Fruit fly (Drosophila melanogaster): ENCODE data around the gene CG15022.

The CG15022 gene

DNA sequence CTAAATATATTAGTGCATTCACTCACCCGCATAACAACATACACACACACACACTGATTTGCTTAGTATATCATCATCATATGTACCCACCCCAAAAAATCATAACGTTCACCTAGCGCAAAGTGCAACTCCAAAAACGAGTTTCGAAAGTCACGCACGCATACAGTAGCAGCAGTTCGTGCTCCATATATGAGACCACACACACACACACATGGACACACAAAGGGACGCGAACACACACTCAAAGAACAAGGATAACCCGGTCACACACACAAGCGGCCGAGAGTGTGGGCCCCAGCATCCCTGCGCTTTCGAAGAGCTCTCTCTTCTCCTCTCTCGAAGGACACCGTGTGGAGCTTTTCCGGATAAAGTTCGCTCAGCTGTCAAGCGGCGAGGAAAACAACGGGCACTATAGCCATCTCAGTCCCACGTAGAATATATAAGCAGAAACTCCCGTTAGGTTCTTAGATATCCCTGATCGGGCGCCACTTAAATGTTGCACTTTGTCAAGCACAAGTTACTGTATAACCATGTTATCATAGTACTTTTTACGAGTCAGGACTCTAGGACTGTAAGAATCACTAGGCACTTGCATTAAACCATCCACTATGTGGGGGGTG, 28.9 kb downstream of the CG15022 start (continued):
- TF ChIP-seq CG3726 (GFP tag; IDR thresholded peaks at IDR 0.05) = 0 out of 3 replicates have a peak, but pooled peaks have one; percentile 29
- TF ChIP-seq Gug (GFP tag; IDR thresholded peaks at IDR 0.05) = no peak
- TF ChIP-seq chinmo (GFP tag; IDR thresholded peaks at IDR 0.05; ENCODE audit: partially characterized antibody) = 0 out of 4 replicates have a peak, but pooled peaks have one; percentile 12
- no peak for TF ChIP-seq Dad (GFP tag; optimal IDR thresholded peaks at IDR 0.05)
- TF ChIP-seq her (GFP tag; optimal IDR thresholded peaks at IDR 0.05) = no peak

DNA sequence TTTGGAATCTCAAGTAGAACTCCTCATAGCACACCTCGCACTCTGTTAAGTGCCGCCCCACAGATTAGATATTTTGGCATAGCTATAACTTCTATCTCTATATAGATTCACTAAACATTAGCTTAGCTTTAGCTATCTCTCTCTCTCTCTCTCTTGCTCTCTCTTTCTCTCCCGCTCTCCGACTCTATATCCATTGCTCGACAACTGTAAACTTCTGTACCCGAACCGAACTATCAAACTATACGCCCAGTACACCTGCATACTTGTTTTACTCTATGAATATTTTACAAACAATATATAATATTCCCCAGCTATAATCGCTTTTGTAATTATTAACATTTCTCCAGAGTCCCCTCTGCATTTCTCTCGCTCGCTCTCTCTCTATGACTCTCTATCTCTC, 29.8 kb downstream of the CG15022 start:
- TF ChIP-seq CG13894 (tag; optimal IDR thresholded peaks at IDR 0.05) (peak; percentile 68), zfh1 (GFP tag; IDR thresholded peaks at IDR 0.05) (no peak), luna (GFP tag; optimal IDR thresholded peaks at IDR 0.05) (no peak), Deaf1 (tag; optimal IDR thresholded peaks at IDR 0.05) (peak; percentile 6), Trl (optimal IDR thresholded peaks at IDR 0.05) (peak; percentile 55 to 66), Trl (GFP tag; optimal IDR thresholded peaks at IDR 0.05) (no peak)

DNA sequence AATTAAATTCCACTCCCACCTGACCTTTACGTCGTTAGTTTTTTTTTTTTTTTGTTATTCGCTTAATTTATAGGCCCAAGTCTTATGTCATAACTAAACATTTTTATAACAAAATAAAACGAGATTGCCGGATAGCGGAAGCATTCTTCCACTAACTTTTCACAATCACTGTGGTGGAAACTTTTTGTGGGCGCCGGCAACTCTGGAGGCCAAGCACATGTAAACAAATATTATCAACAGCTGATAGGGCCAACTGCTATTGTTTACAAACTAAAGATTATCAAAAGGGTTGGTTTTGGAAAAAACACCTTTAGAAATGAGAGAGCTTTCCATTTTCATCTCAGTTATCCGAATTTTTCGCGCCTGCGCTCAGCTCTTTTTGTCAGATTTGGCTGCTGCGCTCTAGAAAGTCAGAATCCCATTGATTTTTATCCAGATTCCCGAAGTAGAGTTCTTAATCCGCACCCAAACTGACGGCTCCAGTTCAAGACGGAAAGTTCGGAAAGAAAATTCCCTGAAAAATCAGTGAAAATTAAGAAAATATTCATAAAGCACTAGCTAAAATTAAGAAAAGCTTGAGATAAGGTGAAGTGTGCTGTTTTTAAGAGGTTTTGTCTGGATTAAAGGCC, 31.1 kb downstream of the CG15022 start, which contains the start of gene nAChRbeta1:
Gene nAChRbeta1 (plus strand): TSS at position 432 of the 629 bp plus-strand sequence.
- TF ChIP-seq mirr (GFP tag; optimal IDR thresholded peaks at IDR 0.05) = no peak
- TF ChIP-seq sr (GFP tag; IDR thresholded peaks at IDR 0.05) = no peak
- peak; percentile 61 for TF ChIP-seq Deaf1 (tag; optimal IDR thresholded peaks at IDR 0.05)
- peak; percentile 14 for TF ChIP-seq CG2120 (GFP tag; optimal IDR thresholded peaks at IDR 0.05)
- TF ChIP-seq lab (GFP tag; optimal IDR thresholded peaks at IDR 0.05) = peak; percentile 4
- TF ChIP-seq Med (GFP tag) = peak; percentile 46
- TF ChIP-seq Chrac-16 (GFP tag; optimal IDR thresholded peaks at IDR 0.05) = no peak
- TF ChIP-seq CG8359 (GFP tag; optimal IDR thresholded peaks at IDR 0.05; ENCODE audit: borderline replicate concordance) = no peak
- TF ChIP-seq trh (GFP tag; optimal IDR thresholded peaks at IDR 0.05) = no peak
- TF ChIP-seq CG32767 (GFP tag; IDR thresholded peaks at IDR 0.05) = no peak
- peak; percentile 83 for TF ChIP-seq scrt (GFP tag; optimal IDR thresholded peaks at IDR 0.05)
- no peak for TF ChIP-seq E2f1 (GFP tag; IDR thresholded peaks at IDR 0.05)
- TF ChIP-seq Fer1 (GFP tag; optimal IDR thresholded peaks at IDR 0.05) = peak; percentile 24
- TF ChIP-seq CG34422 (GFP tag; IDR thresholded peaks at IDR 0.05) = peak; percentile 76; the same call in 1 of the 3 replicates
- TF ChIP-seq nerfin-1 (tag; optimal IDR thresholded peaks at IDR 0.05) = peak; percentile 55
- TF ChIP-seq eve (GFP tag; optimal IDR thresholded peaks at IDR 0.05) = no peak
- no peak for TF ChIP-seq CG17829 (tag; optimal IDR thresholded peaks at IDR 0.05)
- TF ChIP-seq CG8388 (GFP tag; optimal IDR thresholded peaks at IDR 0.05) = peak; percentile 66
- peak; percentile 19 for TF ChIP-seq CG34376 (GFP tag; optimal IDR thresholded peaks at IDR 0.05)
- peak; percentile 20 for TF ChIP-seq CG13894 (tag; optimal IDR thresholded peaks at IDR 0.05)
- no peak for TF ChIP-seq CG6854 (GFP tag; optimal IDR thresholded peaks at IDR 0.05)
- TF ChIP-seq ewg (GFP tag; optimal IDR thresholded peaks at IDR 0.05) = peak; percentile 74
- no peak for TF ChIP-seq CG30403 (GFP tag; optimal IDR thresholded peaks at IDR 0.05)
- peak; percentile 10 for TF ChIP-seq sqz (GFP tag; optimal IDR thresholded peaks at IDR 0.05)
- TF ChIP-seq onecut (GFP tag; IDR thresholded peaks at IDR 0.05) = peak; percentile 78
- no peak for TF ChIP-seq YL-1 (GFP tag; optimal IDR thresholded peaks at IDR 0.05)
- TF ChIP-seq Meics (GFP tag; optimal IDR thresholded peaks at IDR 0.05) = no peak
- no peak for TF ChIP-seq ssp (GFP tag; IDR thresholded peaks at IDR 0.05)
- peak; percentile 20 for TF ChIP-seq Fer3 (tag; optimal IDR thresholded peaks at IDR 0.05)
- no peak for TF ChIP-seq croc (GFP tag; conservative IDR thresholded peaks at IDR 0.05)
- TF ChIP-seq Trl (optimal IDR thresholded peaks at IDR 0.05) = peak in 1 of 2 experiments; percentile 17
- TF ChIP-seq Trl (GFP tag; optimal IDR thresholded peaks at IDR 0.05) = no peak
- TF ChIP-seq yki (optimal IDR thresholded peaks at IDR 0.05) = no peak
- no peak for TF ChIP-seq CG15269 (tag; optimal IDR thresholded peaks at IDR 0.05)
- peak in 1 of 2 experiments; percentile 45 for TF ChIP-seq crp (GFP tag; optimal IDR thresholded peaks at IDR 0.05)
- TF ChIP-seq so (GFP tag; IDR thresholded peaks at IDR 0.05) = no peak
